Worm (Caenorhabditis elegans) whole organism, young adult: ENCODE data around the gene F48G7.4.

Source experiments
- B0336.3 ChIP-seq: fragments of 200-800 bp; sonication (Bioruptor generic); IDR thresholded peaks from 2 replicates; pipeline ENCODE4 v1.3.6; 2022; ENCODE audit warnings: missing genetic modification characterization, missing compliant biosample characterization
- C17E4.6 ChIP-seq: fragments of 200-800 bp; sonication (Bioruptor generic); IDR thresholded peaks from 2 replicates; pipeline ENCODE4 v1.3.6; 2022; ENCODE audit warnings: missing genetic modification reagents, missing genetic modification characterization, missing compliant biosample characterization
- F10E7.11 ChIP-seq: sonication (generic microtip); optimal IDR thresholded peaks from 2 replicates; lab custom pipeline; 2017; ENCODE audit warnings: mild to moderate bottlenecking, missing genetic modification characterization, moderate library complexity, missing compliant biosample characterization
- F39B2.1 ChIP-seq: fragments of 200-800 bp; sonication (Bioruptor generic); IDR thresholded peaks from 2 replicates; pipeline ENCODE4 v1.3.6; 2022; ENCODE audit warnings: missing genetic modification reagents, missing genetic modification characterization, missing compliant biosample characterization
- F49E8.2 ChIP-seq: sonication (generic microtip); optimal IDR thresholded peaks from 3 replicates; lab custom pipeline; 2017; ENCODE audit warnings: missing genetic modification characterization, mild to moderate bottlenecking, missing compliant biosample characterization, antibody characterized with exemption, moderate library complexity; ENCODE audit not compliant: insufficient read depth
- F52B5.7 ChIP-seq: sonication (generic microtip); optimal IDR thresholded peaks from 2 replicates; lab custom pipeline; 2016; ENCODE audit warnings: mild to moderate bottlenecking, missing genetic modification characterization, missing compliant biosample characterization
- T07F8.4 ChIP-seq: sonication (generic microtip); optimal IDR thresholded peaks from 2 replicates; lab custom pipeline; 2016; ENCODE audit warnings: mild to moderate bottlenecking, missing genetic modification characterization, moderate library complexity, missing compliant biosample characterization
- Y56A3A.18 ChIP-seq: fragments of 200-800 bp; sonication (Bioruptor generic); IDR thresholded peaks from 2 replicates; pipeline ENCODE4 v1.3.6; 2022; ENCODE audit warnings: missing genetic modification reagents, missing genetic modification characterization, missing compliant biosample characterization
- Y67H2A.10 ChIP-seq: fragments of 200-800 bp; sonication (Bioruptor generic); conservative IDR thresholded peaks from 2 replicates; pipeline ENCODE4 v1.3.6; 2022; ENCODE audit warnings: missing genetic modification reagents, missing genetic modification characterization, missing compliant biosample characterization
- ZK185.1 ChIP-seq: sonication (generic microtip); optimal IDR thresholded peaks from 2 replicates; lab custom pipeline; 2016; ENCODE audit warnings: mild to moderate bottlenecking, missing genetic modification characterization, missing compliant biosample characterization; ENCODE audit not compliant: poor library complexity, severe bottlenecking
- aptf-3 ChIP-seq: fragments of 200-800 bp; sonication (Bioruptor generic); IDR thresholded peaks from 2 replicates; pipeline ENCODE4 v1.3.6; 2022; ENCODE audit warnings: missing genetic modification characterization, missing compliant biosample characterization
- athp-1 ChIP-seq: sonication (generic microtip); optimal IDR thresholded peaks from 2 replicates; lab custom pipeline; 2017; ENCODE audit warnings: mild to moderate bottlenecking, missing genetic modification characterization, missing compliant biosample characterization
- attf-5 ChIP-seq: fragments of 200-800 bp; sonication (Bioruptor generic); optimal IDR thresholded peaks from 2 replicates; lab custom pipeline; 2018; ENCODE audit warnings: mild to moderate bottlenecking, missing genetic modification characterization, missing compliant biosample characterization
- bed-2 ChIP-seq: fragments of 200-800 bp; sonication (Bioruptor generic); IDR thresholded peaks from 2 replicates; pipeline ENCODE4 v1.3.6; 2022; ENCODE audit warnings: missing genetic modification reagents, missing genetic modification characterization, missing compliant biosample characterization
- ccch-3 ChIP-seq: fragments of 200-800 bp; sonication (Bioruptor generic); optimal IDR thresholded peaks from 2 replicates; lab custom pipeline; 2018; ENCODE audit warnings: mild to moderate bottlenecking, missing genetic modification characterization, missing compliant biosample characterization
- chd-7 ChIP-seq: sonication (generic microtip); optimal IDR thresholded peaks from 2 replicates; lab custom pipeline; 2016; ENCODE audit warnings: mild to moderate bottlenecking, missing genetic modification characterization, moderate library complexity, missing compliant biosample characterization
- dox-1 ChIP-seq: fragments of 200-800 bp; sonication (Bioruptor generic); IDR thresholded peaks from 2 replicates; pipeline ENCODE4 v1.3.6; 2022; ENCODE audit warnings: missing genetic modification reagents, missing genetic modification characterization, missing compliant biosample characterization
- dpff-1 ChIP-seq: sonication (generic microtip); optimal IDR thresholded peaks from 2 replicates; lab custom pipeline; 2017; ENCODE audit warnings: mild to moderate bottlenecking, missing genetic modification characterization, missing compliant biosample characterization
- dpl-1 ChIP-seq: fragments of 150-350 bp; optimal IDR thresholded peaks from 2 replicates; lab custom pipeline; 2014; ENCODE audit warnings: missing biosample characterization, missing genetic modification reagents, missing genetic modification characterization
- efl-1 ChIP-seq: fragments of 150-350 bp; optimal IDR thresholded peaks from 2 replicates; lab custom pipeline; 2014; ENCODE audit warnings: missing biosample characterization, missing genetic modification reagents, missing genetic modification characterization
- hmg-1.2 ChIP-seq: fragments of 200-800 bp; sonication (Bioruptor generic); IDR thresholded peaks from 2 replicates; pipeline ENCODE4 v1.3.6; 2022; ENCODE audit warnings: missing genetic modification reagents, missing genetic modification characterization, missing compliant biosample characterization
- lag-1 ChIP-seq: fragments of 200-800 bp; sonication (Bioruptor generic); IDR thresholded peaks from 2 replicates; pipeline ENCODE4 v1.3.6; 2022; ENCODE audit warnings: missing genetic modification reagents, missing genetic modification characterization, missing compliant biosample characterization
- lir-1 ChIP-seq: fragments of 200-800 bp; sonication (Bioruptor generic); conservative IDR thresholded peaks from 2 replicates; pipeline ENCODE4 v1.3.6; 2022; ENCODE audit warnings: missing genetic modification reagents, missing genetic modification characterization, missing compliant biosample characterization
- madf-10 ChIP-seq: sonication (generic microtip); optimal IDR thresholded peaks from 2 replicates; lab custom pipeline; 2016; ENCODE audit warnings: mild to moderate bottlenecking, missing genetic modification characterization, missing compliant biosample characterization
- mes-4 ChIP-seq: sonication (generic microtip); optimal IDR thresholded peaks from 2 replicates; lab custom pipeline; 2016; ENCODE audit warnings: missing genotype, missing genetic modification characterization, missing compliant biosample characterization
- nfya-2 ChIP-seq: fragments of 200-800 bp; sonication (Bioruptor generic); IDR thresholded peaks from 2 replicates; pipeline ENCODE4 v1.3.6; 2022; ENCODE audit warnings: missing genetic modification reagents, missing genetic modification characterization, missing compliant biosample characterization
- nhr-179 ChIP-seq: sonication (generic microtip); optimal IDR thresholded peaks from 2 replicates; lab custom pipeline; 2016; ENCODE audit warnings: mild to moderate bottlenecking, missing genetic modification characterization, missing compliant biosample characterization
- nhr-90 ChIP-seq: sonication (generic microtip); optimal IDR thresholded peaks from 2 replicates; lab custom pipeline; 2016; ENCODE audit warnings: missing genotype, mild to moderate bottlenecking, missing genetic modification characterization, missing compliant biosample characterization
- repo-1 ChIP-seq: sonication (generic microtip); optimal IDR thresholded peaks from 2 replicates; lab custom pipeline; 2017; ENCODE audit warnings: mild to moderate bottlenecking, missing genetic modification characterization, missing compliant biosample characterization
- snpc-3.4 ChIP-seq: sonication (generic microtip); optimal IDR thresholded peaks from 2 replicates; lab custom pipeline; 2017; ENCODE audit warnings: missing genetic modification characterization, mild to moderate bottlenecking, missing compliant biosample characterization, antibody characterized with exemption, moderate library complexity, missing genotype, missing genetic modification reagents
- somi-1 ChIP-seq: fragments of 200-800 bp; sonication (Bioruptor generic); optimal IDR thresholded peaks from 2 replicates; lab custom pipeline; 2018; ENCODE audit warnings: mild to moderate bottlenecking, missing genetic modification characterization, missing compliant biosample characterization
- sptf-2 ChIP-seq: fragments of 200-800 bp; sonication (Bioruptor generic); optimal IDR thresholded peaks from 2 replicates; lab custom pipeline; 2018; ENCODE audit warnings: mild to moderate bottlenecking, missing genetic modification characterization, missing compliant biosample characterization
- tbp1 ChIP-seq: fragments of 200-800 bp; sonication (Bioruptor generic); optimal IDR thresholded peaks from 2 replicates; lab custom pipeline; 2018; ENCODE audit warnings: mild to moderate bottlenecking, missing genetic modification characterization, missing compliant biosample characterization
- tbx-9 ChIP-seq: sonication (generic microtip); optimal IDR thresholded peaks from 2 replicates; lab custom pipeline; 2016; ENCODE audit warnings: borderline replicate concordance, missing genetic modification characterization, inconsistent platforms, missing compliant biosample characterization
- unc-62 ChIP-seq: fragments of 150-350 bp; optimal IDR thresholded peaks from 2 replicates; lab custom pipeline; 2014; ENCODE audit warnings: missing biosample characterization, missing genetic modification reagents, missing genetic modification characterization
- ztf-22 ChIP-seq: fragments of 200-800 bp; sonication (Bioruptor generic); optimal IDR thresholded peaks from 2 replicates; lab custom pipeline; 2018; ENCODE audit warnings: mild to moderate bottlenecking, missing genetic modification characterization, moderate library complexity, missing compliant biosample characterization

F48G7.4 gene

DNA sequence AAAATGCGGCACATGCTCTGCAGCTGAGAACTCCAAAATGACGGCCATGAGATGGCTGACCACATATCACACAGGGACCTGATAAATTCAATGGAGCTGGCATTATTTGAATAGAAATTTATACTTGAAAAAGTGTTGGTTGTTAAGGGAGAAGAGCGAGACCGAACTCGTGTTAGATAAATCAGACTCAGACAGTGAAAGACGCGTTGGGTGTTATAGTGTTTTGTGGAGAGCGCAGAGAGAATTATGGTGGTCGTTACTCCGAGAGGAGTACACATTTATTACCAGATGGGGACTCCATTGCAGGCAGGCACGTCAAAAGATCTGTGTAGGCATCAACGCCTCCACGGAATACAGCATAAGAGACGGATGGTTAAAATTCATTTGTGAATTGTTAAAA lies 23.5 kb downstream of the F48G7.4 start, which contains the start of gene nhr-190:
nhr-190 (minus strand) TSS at position 175 of the 400 bp plus-strand sequence.
- TF ChIP-seq hmg-1.2 (GFP tag; lab: Robert Waterston, UW) (peak; percentile 66; the same call in 1 of the 2 replicates), attf-5 (GFP tag; lab: Kevin White, UChicago) (peak; percentile 16), lag-1 (GFP tag; lab: Robert Waterston, UW) (no peak)

DNA sequence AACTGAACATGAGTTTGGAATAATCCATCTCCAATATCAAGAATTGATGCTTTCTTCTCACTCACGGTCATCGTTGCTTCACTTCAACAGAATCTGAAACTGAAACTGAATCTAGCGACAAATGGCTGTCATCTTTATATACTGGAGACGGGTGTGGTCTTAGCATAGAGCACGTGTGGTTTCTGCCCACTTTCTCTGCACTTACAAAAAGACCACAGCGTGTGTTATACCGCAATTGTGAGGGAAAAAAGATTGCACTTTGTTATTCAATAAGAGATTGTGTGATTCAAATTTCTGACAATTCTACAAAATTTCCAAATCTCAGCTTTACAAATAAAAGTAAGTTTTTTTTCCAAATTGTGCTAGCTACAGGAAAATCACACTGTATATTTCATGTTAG lies 26.9 kb downstream of the F48G7.4 start, which contains the start of gene F48G7.12:
F48G7.12 (minus strand) TSS at position 101 of the 400 bp plus-strand sequence.
- TF ChIP-seq C17E4.6 (GFP tag; lab: Robert Waterston, UW) = no peak
- no peak for TF ChIP-seq athp-1 (tag; lab: Kevin White, UChicago)
- no peak for TF ChIP-seq lir-1 (GFP tag; lab: Robert Waterston, UW)
- no peak for TF ChIP-seq ZK185.1 (tag; lab: Kevin White, UChicago)
- no peak for TF ChIP-seq Y56A3A.18 (GFP tag; lab: Robert Waterston, UW)
- TF ChIP-seq F49E8.2 (tag; lab: Kevin White, UChicago) = no peak
- no peak for TF ChIP-seq attf-5 (GFP tag; lab: Kevin White, UChicago)
- TF ChIP-seq dpff-1 (tag; lab: Kevin White, UChicago) = no peak
- no peak for TF ChIP-seq nhr-90 (tag; lab: Kevin White, UChicago)
- no peak for TF ChIP-seq nfya-2 (GFP tag; lab: Robert Waterston, UW)

DNA sequence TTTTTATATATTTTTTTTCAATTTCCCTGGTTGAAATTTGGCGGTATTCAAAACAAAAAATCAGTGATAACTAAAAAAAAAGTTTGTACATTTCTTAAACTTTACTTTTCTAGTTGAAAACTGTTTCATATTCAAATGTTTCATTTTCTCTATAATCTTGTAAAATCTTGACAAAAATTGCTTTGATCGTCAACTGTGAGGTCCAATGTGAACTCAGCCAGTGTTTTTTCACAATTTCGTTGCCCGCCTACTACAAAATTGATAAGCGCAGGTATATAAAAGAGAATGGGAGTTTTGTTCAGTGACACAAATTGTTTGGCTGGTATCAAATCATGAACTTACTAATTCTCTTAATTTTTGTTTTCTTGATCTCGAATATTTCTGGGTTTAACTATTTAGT lies 27.6 kb downstream of the F48G7.4 start, which contains the start of gene ugt-42:
ugt-42 (plus strand) TSS at position 301 of the 400 bp plus-strand sequence.
- TF ChIP-seq bed-2 (GFP tag; lab: Robert Waterston, UW) = no peak
- no peak for TF ChIP-seq dox-1 (GFP tag; lab: Robert Waterston, UW)
- no peak for TF ChIP-seq unc-62 (GFP tag; lab: Kevin White, UChicago)
- no peak for TF ChIP-seq chd-7

DNA sequence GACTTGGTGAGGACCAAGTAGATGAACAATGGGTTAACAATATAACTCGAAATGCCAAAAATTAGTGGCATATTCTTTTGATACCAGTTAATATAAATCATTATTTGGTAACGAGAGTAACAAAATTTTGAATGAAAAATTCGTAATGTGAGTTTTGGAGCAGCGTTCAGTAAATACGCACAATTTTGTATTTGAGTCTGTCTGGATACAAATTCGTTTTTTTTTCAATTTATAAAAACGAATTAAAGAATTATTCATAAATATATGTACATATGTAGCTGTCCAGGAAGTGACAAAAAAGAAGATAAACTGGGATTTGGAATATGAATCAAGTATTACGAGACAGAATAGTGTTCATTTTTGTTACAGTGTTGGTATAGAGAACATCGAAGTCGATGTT lies 33.7 kb downstream of the F48G7.4 start, which contains the start of gene srj-5:
srj-5 (minus strand) TSS at position 101 of the 400 bp plus-strand sequence.
- TF ChIP-seq repo-1 (tag; lab: Kevin White, UChicago) (no peak), tbx-9 (no peak), efl-1 (GFP tag; lab: Kevin White, UChicago) (no peak)

DNA sequence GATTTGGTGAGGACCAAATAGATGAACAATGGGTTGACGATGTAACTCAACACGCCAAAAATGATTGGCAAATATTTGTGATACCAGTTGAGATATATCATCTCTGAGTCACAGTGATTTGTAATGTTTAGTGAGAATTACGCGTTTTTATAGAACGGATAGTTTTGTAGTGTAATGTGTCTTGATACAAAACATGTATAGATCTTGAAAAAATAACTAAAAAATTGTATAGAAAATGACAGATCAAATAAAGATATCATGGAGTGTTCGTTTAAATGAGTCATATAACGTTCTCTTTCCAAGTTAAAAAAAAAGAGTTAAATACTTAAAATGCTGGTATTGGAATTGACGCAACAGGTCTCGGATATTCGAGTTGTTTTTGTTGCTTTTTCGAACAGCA lies 35.1 kb downstream of the F48G7.4 start, which contains the start of gene srj-6:
srj-6 (minus strand) TSS at position 101 of the 400 bp plus-strand sequence.
- no peak for TF ChIP-seq nhr-179 (tag; lab: Kevin White, UChicago)
- no peak for TF ChIP-seq mes-4 (tag; lab: Kevin White, UChicago)
- no peak for TF ChIP-seq F52B5.7 (tag; lab: Kevin White, UChicago)
- TF ChIP-seq ccch-3 (GFP tag; lab: Kevin White, UChicago) = no peak
- TF ChIP-seq tbp1 (GFP tag; lab: Kevin White, UChicago) = no peak
- no peak for TF ChIP-seq somi-1 (GFP tag; lab: Kevin White, UChicago)
- TF ChIP-seq ztf-22 (GFP tag; lab: Kevin White, UChicago) = no peak
- TF ChIP-seq F10E7.11 = no peak
- TF ChIP-seq madf-10 (tag; lab: Kevin White, UChicago) = no peak
- no peak for TF ChIP-seq T07F8.4 (tag; lab: Kevin White, UChicago)
- TF ChIP-seq efl-1 (GFP tag; lab: Kevin White, UChicago) = no peak
- no peak for TF ChIP-seq aptf-3
- TF ChIP-seq F39B2.1 (GFP tag; lab: Robert Waterston, UW) = no peak
- TF ChIP-seq repo-1 (tag; lab: Kevin White, UChicago) = no peak
- no peak for TF ChIP-seq Y67H2A.10 (GFP tag; lab: Robert Waterston, UW)
- TF ChIP-seq lag-1 (GFP tag; lab: Robert Waterston, UW) = no peak
- TF ChIP-seq snpc-3.4 (tag; lab: Kevin White, UChicago) = no peak
- TF ChIP-seq dpl-1 = no peak
- TF ChIP-seq sptf-2 (GFP tag; lab: Kevin White, UChicago) = no peak
- TF ChIP-seq B0336.3 = no peak
